Fruit fly (Drosophila melanogaster) whole organism, embryonic: ENCODE results near the gene Bcat.

Source experiments
- ATbp ChIP-seq: fragments of 200-800 bp; sonication (Bioruptor generic); optimal IDR thresholded peaks from 2 replicates; lab custom pipeline; 2017; ENCODE audit warnings: missing biosample characterization, mild to moderate bottlenecking, missing genetic modification characterization, missing genetic modification reagents
- Bteb2 ChIP-seq: fragments of 200-800 bp; sonication (Bioruptor generic); optimal IDR thresholded peaks from 2 replicates; lab custom pipeline; 2016; ENCODE audit warnings: missing biosample characterization, missing genetic modification characterization
- CG11085 ChIP-seq: fragments of 200-800 bp; sonication (Bioruptor generic); IDR thresholded peaks from 2 replicates; pipeline ENCODE4 v1.3.6; 2022; ENCODE audit warnings: missing biosample characterization, missing genetic modification characterization
- CG15514 ChIP-seq: fragments of 200-800 bp; sonication (Bioruptor generic); optimal IDR thresholded peaks from 3 replicates; lab custom pipeline; 2017; ENCODE audit warnings: missing biosample characterization, missing genetic modification characterization, mild to moderate bottlenecking, moderate library complexity, missing genetic modification reagents
- CG15696 ChIP-seq: fragments of 200-800 bp; sonication (Bioruptor generic); optimal IDR thresholded peaks from 2 replicates; lab custom pipeline; 2019; ENCODE audit warnings: missing biosample characterization, mild to moderate bottlenecking, missing genetic modification characterization, moderate library complexity
- CG17568 ChIP-seq: fragments of 200-800 bp; sonication (Bioruptor generic); optimal IDR thresholded peaks from 2 replicates; lab custom pipeline; 2018; ENCODE audit warnings: missing biosample characterization, mild to moderate bottlenecking, missing genetic modification characterization, moderate library complexity
- CG1832 ChIP-seq: fragments of 200-800 bp; sonication (Bioruptor generic); optimal IDR thresholded peaks from 2 replicates; lab custom pipeline; 2017; ENCODE audit warnings: missing biosample characterization, mild to moderate bottlenecking, missing genetic modification characterization, inconsistent platforms
- CG2116 ChIP-seq: fragments of 200-800 bp; sonication (Bioruptor generic); optimal IDR thresholded peaks from 3 replicates; lab custom pipeline; 2018; ENCODE audit warnings: missing biosample characterization, mild to moderate bottlenecking, missing genetic modification characterization
- CG2678 ChIP-seq: fragments of 200-800 bp; sonication (Bioruptor generic); optimal IDR thresholded peaks from 3 replicates; lab custom pipeline; 2019; ENCODE audit warnings: missing biosample characterization, mild to moderate bottlenecking, missing genetic modification characterization, moderate library complexity
- CG30403 ChIP-seq: fragments of 200-800 bp; sonication (Bioruptor generic); optimal IDR thresholded peaks from 3 replicates; lab custom pipeline; 2016; ENCODE audit warnings: missing biosample characterization, missing genetic modification characterization
- CG31224 ChIP-seq: fragments of 200-800 bp; sonication (Bioruptor generic); IDR thresholded peaks from 2 replicates; pipeline ENCODE4 v1.3.6; 2022; ENCODE audit warnings: missing biosample characterization, missing genetic modification characterization
- CG34224 ChIP-seq: fragments of 200-800 bp; sonication (Bioruptor generic); IDR thresholded peaks from 3 replicates; pipeline ENCODE4 v1.3.6; 2022; ENCODE audit warnings: missing biosample characterization, missing genetic modification characterization; ENCODE audit not compliant: partially characterized antibody
- CG42726 ChIP-seq: fragments of 200-800 bp; sonication (Bioruptor generic); IDR thresholded peaks from 2 replicates; pipeline ENCODE4 v1.3.6; 2022; ENCODE audit warnings: missing biosample characterization, missing genetic modification characterization; ENCODE audit not compliant: partially characterized antibody
- CG4282 ChIP-seq: fragments of 200-800 bp; sonication (Bioruptor generic); optimal IDR thresholded peaks from 2 replicates; lab custom pipeline; 2016; ENCODE audit warnings: missing biosample characterization, missing genetic modification characterization
- CG4854 ChIP-seq: fragments of 200-800 bp; sonication (Bioruptor generic); optimal IDR thresholded peaks from 2 replicates; lab custom pipeline; 2016; ENCODE audit warnings: missing biosample characterization, missing genetic modification characterization, inconsistent platforms
- CG6854 ChIP-seq: fragments of 200-800 bp; sonication (Bioruptor generic); optimal IDR thresholded peaks from 3 replicates; lab custom pipeline; 2017; ENCODE audit warnings: missing biosample characterization, mild to moderate bottlenecking, missing genetic modification characterization
- CG7987 ChIP-seq: fragments of 200-800 bp; sonication (Bioruptor generic); optimal IDR thresholded peaks from 2 replicates; lab custom pipeline; 2018; ENCODE audit warnings: missing biosample characterization, mild to moderate bottlenecking, missing genetic modification characterization, moderate library complexity
- CG8765 ChIP-seq: fragments of 200-800 bp; sonication (Bioruptor generic); IDR thresholded peaks from 2 replicates; pipeline ENCODE4 v1.3.6; 2022; ENCODE audit warnings: missing biosample characterization, missing genetic modification characterization
- CG9727 ChIP-seq: fragments of 200-800 bp; sonication (Bioruptor generic); optimal IDR thresholded peaks from 3 replicates; lab custom pipeline; 2017; ENCODE audit warnings: missing biosample characterization, mild to moderate bottlenecking, missing genetic modification characterization
- CG9932 ChIP-seq: fragments of 200-800 bp; sonication (Bioruptor generic); IDR thresholded peaks from 2 replicates; pipeline ENCODE4 v1.3.6; 2022; ENCODE audit warnings: missing biosample characterization, missing genetic modification characterization
- CTCF ChIP-seq: fragments of 200-800 bp; sonication (Bioruptor generic); optimal IDR thresholded peaks from 2 replicates; lab custom pipeline; 2017; ENCODE audit warnings: missing biosample characterization, mild to moderate bottlenecking, missing genetic modification characterization, moderate library complexity
- CkIIα-i1 ChIP-seq: fragments of 200-800 bp; sonication (Bioruptor generic); IDR thresholded peaks from 2 replicates; pipeline ENCODE4 v1.3.6; 2022; ENCODE audit warnings: missing biosample characterization, missing genetic modification characterization
- D ChIP-seq, 2 experiments: fragments of 200-800 bp in 1 of 2; fragments of >200 bp in 1 of 2; sonication (Bioruptor generic) in 1 of 2; optimal IDR thresholded peaks; 2 replicates in 1 of 2; 3 replicates in 1 of 2; lab custom pipeline; 2017; ENCODE audit warnings: mild to moderate bottlenecking in 1 of 2, missing biosample characterization in 1 of 2, missing genetic modification characterization in 1 of 2, missing genetic modification reagents in 1 of 2
- Dfd ChIP-seq, 2 experiments: fragments of >200 bp; optimal IDR thresholded peaks; 2 replicates each; lab custom pipeline; 2017; ENCODE audit warnings: missing biosample characterization in 2 of 2, missing genetic modification characterization in 2 of 2
- Dp ChIP-seq: fragments of 200-800 bp; sonication (Bioruptor generic); optimal IDR thresholded peaks from 2 replicates; lab custom pipeline; 2018; ENCODE audit warnings: missing biosample characterization, mild to moderate bottlenecking, missing genetic modification characterization, moderate library complexity
- Ets97D ChIP-seq: fragments of 200-800 bp; sonication (Bioruptor generic); optimal IDR thresholded peaks from 3 replicates; lab custom pipeline; 2016; ENCODE audit warnings: missing biosample characterization, missing genetic modification characterization
- Fer1 ChIP-seq: fragments of 200-800 bp; sonication (Bioruptor generic); optimal IDR thresholded peaks from 2 replicates; lab custom pipeline; 2017; ENCODE audit warnings: missing biosample characterization, mild to moderate bottlenecking, missing genetic modification characterization
- HmgZ ChIP-seq: fragments of 200-800 bp; sonication (Bioruptor generic); optimal IDR thresholded peaks from 2 replicates; lab custom pipeline; 2018; ENCODE audit warnings: missing biosample characterization, mild to moderate bottlenecking, missing genetic modification characterization
- MBD-R2 ChIP-seq: fragments of 200-800 bp; sonication (Bioruptor generic); IDR thresholded peaks from 2 replicates; pipeline ENCODE4 v1.3.6; 2022; ENCODE audit warnings: missing biosample characterization, missing genetic modification characterization
- Mrtf ChIP-seq: fragments of 200-800 bp; sonication (Bioruptor generic); IDR thresholded peaks from 3 replicates; pipeline ENCODE4 v1.3.6; 2022; ENCODE audit warnings: missing biosample characterization, missing genetic modification characterization
- Neu2 ChIP-seq: fragments of 200-800 bp; sonication (Bioruptor generic); optimal IDR thresholded peaks from 3 replicates; lab custom pipeline; 2016; ENCODE audit warnings: missing biosample characterization, missing genetic modification characterization, borderline replicate concordance
- Stat92E ChIP-seq, 3 experiments: fragments of >200 bp in 2 of 3; fragments of 200-800 bp in 1 of 3; sonication (Bioruptor generic) in 1 of 3; optimal IDR thresholded peaks; 2 replicates each; lab custom pipeline; 2017 to 2019; ENCODE audit warnings: missing biosample characterization in 3 of 3, missing genetic modification characterization in 3 of 3, mild to moderate bottlenecking in 1 of 3, moderate library complexity in 1 of 3
- bigmax ChIP-seq: fragments of 200-800 bp; sonication (Bioruptor generic); optimal IDR thresholded peaks from 2 replicates; lab custom pipeline; 2018; ENCODE audit warnings: missing biosample characterization, mild to moderate bottlenecking, missing genetic modification characterization
- crc ChIP-seq: fragments of 200-800 bp; sonication (Bioruptor generic); optimal IDR thresholded peaks from 2 replicates; lab custom pipeline; 2016; ENCODE audit warnings: missing biosample characterization, missing genetic modification characterization
- da ChIP-seq: fragments of 200-800 bp; sonication (Bioruptor generic); optimal IDR thresholded peaks from 2 replicates; lab custom pipeline; 2016; ENCODE audit warnings: missing biosample characterization, missing genetic modification characterization
- dati ChIP-seq: fragments of 200-800 bp; sonication (Bioruptor generic); IDR thresholded peaks from 2 replicates; pipeline ENCODE4 v1.3.6; 2022; ENCODE audit warnings: missing biosample characterization, missing genetic modification characterization
- eve ChIP-seq, 2 experiments: fragments of >200 bp; optimal IDR thresholded peaks; 2 replicates each; lab custom pipeline; 2017; ENCODE audit warnings: missing biosample characterization in 2 of 2, missing genetic modification characterization in 2 of 2
- exex ChIP-seq: fragments of 200-800 bp; sonication (Bioruptor generic); optimal IDR thresholded peaks from 4 replicates; lab custom pipeline; 2018; ENCODE audit warnings: missing biosample characterization, mild to moderate bottlenecking, missing genetic modification characterization, moderate library complexity
- gce ChIP-seq: fragments of 200-800 bp; sonication (Bioruptor generic); IDR thresholded peaks from 3 replicates; pipeline ENCODE4 v1.3.6; 2022; ENCODE audit warnings: missing biosample characterization, missing genetic modification characterization
- gfzf ChIP-seq: fragments of 200-800 bp; sonication (Bioruptor generic); optimal IDR thresholded peaks from 2 replicates; lab custom pipeline; 2016; ENCODE audit warnings: missing biosample characterization, mild to moderate bottlenecking, missing genetic modification characterization, moderate library complexity
- gt ChIP-seq: fragments of 200-800 bp; sonication (Bioruptor generic); IDR thresholded peaks from 2 replicates; pipeline ENCODE4 v1.3.6; 2022; ENCODE audit warnings: missing biosample characterization, missing genetic modification characterization
- knrl ChIP-seq: fragments of 200-800 bp; sonication (Bioruptor generic); IDR thresholded peaks from 3 replicates; pipeline ENCODE4 v1.3.6; 2022; ENCODE audit warnings: missing biosample characterization, missing genetic modification characterization; ENCODE audit not compliant: partially characterized antibody
- nerfin-2 ChIP-seq: fragments of 200-800 bp; sonication (Bioruptor generic); IDR thresholded peaks from 2 replicates; pipeline ENCODE4 v1.3.6; 2022; ENCODE audit warnings: missing biosample characterization, missing genetic modification characterization; ENCODE audit not compliant: partially characterized antibody
- nom ChIP-seq: fragments of 200-800 bp; sonication (Bioruptor generic); optimal IDR thresholded peaks from 2 replicates; lab custom pipeline; 2017; ENCODE audit warnings: missing biosample characterization, missing genetic modification characterization, mild to moderate bottlenecking, moderate library complexity, missing genetic modification reagents
- pfk ChIP-seq: fragments of 200-800 bp; sonication (Bioruptor generic); optimal IDR thresholded peaks from 2 replicates; lab custom pipeline; 2018; ENCODE audit warnings: missing biosample characterization, mild to moderate bottlenecking, missing genetic modification characterization, moderate library complexity
- pros ChIP-seq: fragments of 200-800 bp; sonication (Bioruptor generic); optimal IDR thresholded peaks from 3 replicates; lab custom pipeline; 2019; ENCODE audit warnings: missing biosample characterization, mild to moderate bottlenecking, missing genetic modification characterization, moderate library complexity
- scrt ChIP-seq: fragments of 200-800 bp; sonication (Bioruptor generic); optimal IDR thresholded peaks from 2 replicates; lab custom pipeline; 2018; ENCODE audit warnings: missing biosample characterization, mild to moderate bottlenecking, missing genetic modification characterization, moderate library complexity
- slp2 ChIP-seq: fragments of 200-800 bp; sonication (Bioruptor generic); optimal IDR thresholded peaks from 2 replicates; lab custom pipeline; 2016; ENCODE audit warnings: missing biosample characterization, missing genetic modification characterization
- tap ChIP-seq: fragments of 200-800 bp; optimal IDR thresholded peaks from 3 replicates; lab custom pipeline; 2019; ENCODE audit warnings: missing biosample characterization, mild to moderate bottlenecking, missing genetic modification characterization, moderate library complexity
- tio ChIP-seq: fragments of 200-800 bp; sonication (Bioruptor generic); optimal IDR thresholded peaks from 2 replicates; lab custom pipeline; 2017; ENCODE audit warnings: missing biosample characterization, missing genetic modification characterization, inconsistent platforms

Gene Bcat

dm6 chrX:13387373-13387850, 9.3 kb upstream of the Bcat start, which contains the start of the genes Ype and CG1662 (continued):
- TF ChIP-seq CG9932 (GFP tag; lab: Robert Waterston, UW) (peak; percentile 83), CG9727 (GFP tag; lab: Kevin White, UChicago) (peak; percentile 80), Mrtf (GFP tag; lab: Robert Waterston, UW) (no peak), CG42726 (GFP tag; lab: Robert Waterston, UW) (no peak), CG2116 (peak; percentile 86), CG4854 (GFP tag; lab: Kevin White, UChicago) (peak; percentile 48), nerfin-2 (GFP tag; lab: Robert Waterston, UW) (no peak), knrl (peak; percentile 77), dati (GFP tag; lab: Robert Waterston, UW) (no peak), tio (GFP tag; lab: Kevin White, UChicago) (peak; percentile 67), CG11085 (GFP tag; lab: Robert Waterston, UW) (peak; percentile 65), CG15696 (tag; lab: Kevin White, UChicago) (peak; percentile 83), da (GFP tag; lab: Kevin White, UChicago) (no peak), CkIIα-i1 (GFP tag; lab: Robert Waterston, UW) (no peak), MBD-R2 (GFP tag; lab: Robert Waterston, UW) (peak; percentile 45; the same call in 1 of the 2 replicates), eve (GFP tag; optimal IDR thresholded peaks at IDR 0.05; lab: Kevin White, UChicago) (peak in 1 of 2 experiments; percentile 79), slp2 (GFP tag; lab: Kevin White, UChicago) (peak; percentile 30), Neu2 (no peak), bigmax (GFP tag; lab: Kevin White, UChicago) (no peak), ATbp (GFP tag; lab: Kevin White, UChicago) (peak; percentile 13), CG15514 (GFP tag; lab: Kevin White, UChicago) (peak; percentile 68), CG6854 (no peak), CG4282 (peak; percentile 17), Ets97D (GFP tag; lab: Kevin White, UChicago) (peak; percentile 63), CG30403 (GFP tag; lab: Kevin White, UChicago) (peak; percentile 85), Dfd (GFP tag; optimal IDR thresholded peaks at IDR 0.05; lab: Kevin White, UChicago) (no peak), CG31224 (peak; percentile 38; the same call in 1 of the 2 replicates), D (optimal IDR thresholded peaks at IDR 0.05; lab: Kevin White, UChicago) (no peak), D (GFP tag; optimal IDR thresholded peaks at IDR 0.05; lab: Kevin White, UChicago) (peak; percentile 57), CG7987 (peak; percentile 24), pfk (GFP tag; lab: Kevin White, UChicago) (no peak), tap (tag; lab: Kevin White, UChicago) (peak; percentile 41), crc (peak; percentile 54), CG34224 (no peak), CG1832 (no peak), gce (no peak), CG17568 (GFP tag; lab: Kevin White, UChicago) (no peak), Bteb2 (peak; percentile 49), nom (GFP tag; lab: Kevin White, UChicago) (peak; percentile 21), Stat92E (GFP tag; optimal IDR thresholded peaks at IDR 0.05; lab: Kevin White, UChicago) (no peak), CG2678 (tag; lab: Kevin White, UChicago) (peak; percentile 83), CG8765 (GFP tag; lab: Robert Waterston, UW) (no peak), Dp (GFP tag; lab: Kevin White, UChicago) (peak; percentile 34), gt (GFP tag; lab: Robert Waterston, UW) (no peak), CTCF (GFP tag; lab: Kevin White, UChicago) (peak; percentile 20), exex (peak; percentile 27), gfzf (no peak), pros (no peak), HmgZ (tag; lab: Kevin White, UChicago) (peak; percentile 49), Fer1 (GFP tag; lab: Kevin White, UChicago) (peak; percentile 71), scrt (GFP tag; lab: Kevin White, UChicago) (peak; percentile 36)
